Worm (Caenorhabditis elegans) whole organism, mixed stage, embryonic: ENCODE measurements around the gene hpo-19.

Experiments
- bed-3 ChIP-seq: fragments of 200-800 bp; sonication (Bioruptor generic); optimal IDR thresholded peaks from 3 replicates; lab custom pipeline; 2018; ENCODE audit warnings: mild to moderate bottlenecking, missing genetic modification characterization, moderate library complexity, missing compliant biosample characterization
- blmp-1 ChIP-seq: fragments of 150-350 bp; optimal IDR thresholded peaks from 2 replicates; lab custom pipeline; 2014; ENCODE audit warnings: missing biosample characterization, missing genetic modification characterization
- ceh-39 ChIP-seq: fragments of 150-350 bp; optimal IDR thresholded peaks from 2 replicates; lab custom pipeline; 2014; ENCODE audit warnings: missing biosample characterization, missing genetic modification characterization
- ceh-43 ChIP-seq: fragments of 200-800 bp; sonication (Bioruptor generic); optimal IDR thresholded peaks from 2 replicates; lab custom pipeline; 2018; ENCODE audit warnings: mild to moderate bottlenecking, missing genetic modification characterization, moderate library complexity, missing compliant biosample characterization
- ces-1 ChIP-seq: fragments of 150-350 bp; optimal IDR thresholded peaks from 2 replicates; lab custom pipeline; 2014; ENCODE audit warnings: missing biosample characterization, missing genetic modification reagents, missing genetic modification characterization
- cnd-1 ChIP-seq: fragments of 200-800 bp; sonication (Bioruptor generic); optimal IDR thresholded peaks from 2 replicates; lab custom pipeline; 2018; ENCODE audit warnings: mild to moderate bottlenecking, missing genetic modification characterization, missing compliant biosample characterization
- drap-1 ChIP-seq: fragments of 200-800 bp; sonication (Bioruptor generic); optimal IDR thresholded peaks from 3 replicates; lab custom pipeline; 2018; ENCODE audit warnings: mild to moderate bottlenecking, missing genetic modification characterization, missing compliant biosample characterization
- elt-1 ChIP-seq: sonication (generic microtip); optimal IDR thresholded peaks from 2 replicates; lab custom pipeline; 2017; ENCODE audit warnings: missing genetic modification characterization, mild to moderate bottlenecking, missing compliant biosample characterization, antibody characterized with exemption, moderate library complexity, borderline replicate concordance; ENCODE audit not compliant: insufficient read depth
- elt-3 ChIP-seq: fragments of 150-350 bp; optimal IDR thresholded peaks from 2 replicates; lab custom pipeline; 2014; ENCODE audit warnings: missing biosample characterization, missing genetic modification characterization
- flh-1 ChIP-seq: fragments of 200-800 bp; sonication (Bioruptor generic); optimal IDR thresholded peaks from 2 replicates; lab custom pipeline; 2018; ENCODE audit warnings: mild to moderate bottlenecking, missing genetic modification characterization, moderate library complexity, missing compliant biosample characterization
- hlh-1 ChIP-seq: fragments of 150-350 bp; optimal IDR thresholded peaks from 2 replicates; lab custom pipeline; 2014; ENCODE audit warnings: missing biosample characterization, missing genetic modification reagents, missing genetic modification characterization
- lin-13 ChIP-seq: fragments of 150-350 bp; optimal IDR thresholded peaks from 2 replicates; lab custom pipeline; 2014; ENCODE audit warnings: missing biosample characterization, missing genetic modification characterization
- lin-32 ChIP-seq: fragments of 200-800 bp; sonication (Bioruptor generic); optimal IDR thresholded peaks from 2 replicates; lab custom pipeline; 2018; ENCODE audit warnings: mild to moderate bottlenecking, missing genetic modification characterization, missing compliant biosample characterization
- lsy-2 ChIP-seq: fragments of 150-350 bp; optimal IDR thresholded peaks from 2 replicates; lab custom pipeline; 2014; ENCODE audit warnings: missing biosample characterization, missing genetic modification characterization
- mab-5 ChIP-seq: fragments of 150-350 bp; optimal IDR thresholded peaks from 2 replicates; lab custom pipeline; 2014; ENCODE audit warnings: missing biosample characterization, missing genetic modification characterization
- mep-1 ChIP-seq: fragments of 150-350 bp; optimal IDR thresholded peaks from 2 replicates; lab custom pipeline; 2017; ENCODE audit warnings: missing biosample characterization, missing genetic modification reagents, missing genetic modification characterization, inconsistent platforms
- mls-2 ChIP-seq: sonication (generic microtip); optimal IDR thresholded peaks from 2 replicates; lab custom pipeline; 2016; ENCODE audit warnings: mild to moderate bottlenecking, missing genetic modification characterization, moderate library complexity, missing compliant biosample characterization
- nhr-12 ChIP-seq: fragments of 150-350 bp; optimal IDR thresholded peaks from 2 replicates; lab custom pipeline; 2014; ENCODE audit warnings: missing biosample characterization, missing genetic modification characterization
- nhr-2 ChIP-seq: fragments of 150-350 bp; optimal IDR thresholded peaks from 2 replicates; lab custom pipeline; 2014; ENCODE audit warnings: missing biosample characterization, missing genetic modification characterization
- nhr-237 ChIP-seq: fragments of 150-350 bp; optimal IDR thresholded peaks from 2 replicates; lab custom pipeline; 2014; ENCODE audit warnings: missing biosample characterization, missing genetic modification characterization
- nhr-28 ChIP-seq: fragments of 150-350 bp; optimal IDR thresholded peaks from 2 replicates; lab custom pipeline; 2014; ENCODE audit warnings: missing biosample characterization, missing genetic modification characterization
- nhr-76 ChIP-seq: sonication (generic microtip); optimal IDR thresholded peaks from 2 replicates; lab custom pipeline; 2017; ENCODE audit warnings: missing biosample characterization, missing genetic modification characterization
- pha-4 ChIP-seq: fragments of 150-350 bp; optimal IDR thresholded peaks from 2 replicates; lab custom pipeline; 2018; ENCODE audit warnings: missing biosample characterization, missing genetic modification reagents, missing genetic modification characterization
- sem-2 ChIP-seq: fragments of 200-800 bp; sonication (Bioruptor generic); optimal IDR thresholded peaks from 2 replicates; lab custom pipeline; 2018; ENCODE audit warnings: mild to moderate bottlenecking, missing genetic modification characterization, missing compliant biosample characterization
- snpc-4 ChIP-seq: fragments of 150-350 bp; optimal IDR thresholded peaks from 2 replicates; lab custom pipeline; 2014; ENCODE audit warnings: missing biosample characterization, missing genetic modification characterization
- sptf-1 ChIP-seq: sonication (generic microtip); optimal IDR thresholded peaks from 2 replicates; lab custom pipeline; 2017; ENCODE audit warnings: mild to moderate bottlenecking, missing genetic modification characterization, moderate library complexity, missing compliant biosample characterization
- tbx-8 ChIP-seq: fragments of 200-800 bp; sonication (Bioruptor generic); optimal IDR thresholded peaks from 2 replicates; lab custom pipeline; 2018; ENCODE audit warnings: mild to moderate bottlenecking, missing genetic modification characterization, moderate library complexity, missing compliant biosample characterization
- unc-120 ChIP-seq: sonication (generic microtip); optimal IDR thresholded peaks from 2 replicates; lab custom pipeline; 2017; ENCODE audit warnings: missing genetic modification characterization, missing compliant biosample characterization; ENCODE audit not compliant: poor library complexity, severe bottlenecking
- unc-62 ChIP-seq: fragments of 150-350 bp; optimal IDR thresholded peaks from 2 replicates; lab custom pipeline; 2014; ENCODE audit warnings: missing biosample characterization, missing genetic modification reagents, missing genetic modification characterization
- zip-8 ChIP-seq: fragments of 150-350 bp; optimal IDR thresholded peaks from 2 replicates; lab custom pipeline; 2014; ENCODE audit warnings: missing biosample characterization, missing genetic modification characterization
- ztf-11 ChIP-seq: fragments of 150-350 bp; optimal IDR thresholded peaks from 2 replicates; lab custom pipeline; 2014; ENCODE audit warnings: missing biosample characterization, missing genetic modification characterization

Gene hpo-19

DNA sequence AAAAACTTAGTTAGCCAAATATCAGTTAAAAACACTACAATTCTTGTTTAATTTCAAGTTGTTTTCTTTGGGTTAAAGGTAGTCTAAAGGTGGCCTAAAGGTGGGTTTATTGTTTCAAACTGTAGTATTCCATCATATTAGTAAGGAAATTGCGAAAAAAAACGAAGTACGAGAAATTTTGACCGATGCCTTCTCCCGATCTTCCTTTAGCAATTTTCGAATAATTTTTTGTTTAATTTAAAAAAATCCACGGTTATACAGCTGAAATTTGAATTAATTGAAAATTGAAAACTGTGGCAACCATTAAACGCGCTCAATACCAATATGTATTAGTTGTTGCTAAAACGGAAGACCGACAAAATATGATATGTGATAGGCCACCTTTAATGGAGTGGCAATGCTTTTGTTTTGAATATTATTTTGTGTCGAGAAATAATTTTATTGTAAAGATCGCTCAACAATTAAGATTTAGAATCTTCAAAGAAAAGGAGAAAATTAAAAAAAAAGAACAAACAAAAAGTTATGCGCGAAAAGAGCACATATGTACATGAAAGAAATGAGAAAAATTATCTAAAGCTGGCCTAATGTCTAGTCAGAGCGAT is 35.4 kb upstream of the hpo-19 start:
- TF ChIP-seq sptf-1 (tag; lab: Kevin White, UChicago), result no peak
- TF ChIP-seq nhr-28 (tag; lab: Kevin White, UChicago), result no peak
- TF ChIP-seq elt-1 (tag; lab: Kevin White, UChicago), result no peak
- TF ChIP-seq blmp-1 (tag; lab: Kevin White, UChicago), result no peak
- no peak for TF ChIP-seq elt-3
- no peak for TF ChIP-seq unc-120 (tag; lab: Kevin White, UChicago)
- TF ChIP-seq nhr-76 (tag; lab: Kevin White, UChicago), result no peak

DNA sequence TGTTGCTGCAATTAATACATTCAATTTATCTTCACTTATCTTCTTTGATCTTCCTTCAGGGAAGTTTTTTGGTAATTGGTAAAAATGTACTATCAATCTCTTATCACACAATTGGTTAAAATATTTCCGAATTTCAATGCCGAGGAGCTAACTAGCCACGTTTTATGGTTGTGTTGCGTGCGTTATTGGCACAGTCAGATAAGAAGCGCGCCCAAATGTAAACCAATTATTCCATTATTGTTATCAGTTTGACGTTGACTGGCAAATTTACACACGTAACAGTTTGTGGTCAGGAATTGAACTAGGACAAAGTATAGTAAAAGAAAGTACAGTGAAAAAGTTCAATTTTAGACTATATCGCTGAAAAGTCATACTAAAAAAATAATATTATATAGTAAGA is 28.9 kb upstream of the hpo-19 start:
- TF ChIP-seq nhr-2 (tag; lab: Kevin White, UChicago) (no peak), lin-13 (tag; lab: Kevin White, UChicago) (no peak), sptf-1 (tag; lab: Kevin White, UChicago) (no peak), flh-1 (GFP tag; lab: Kevin White, UChicago) (no peak), bed-3 (GFP tag; lab: Kevin White, UChicago) (no peak), mep-1 (tag; lab: Kevin White, UChicago) (no peak), elt-1 (tag; lab: Kevin White, UChicago) (no peak), tbx-8 (GFP tag; lab: Kevin White, UChicago) (no peak), mls-2 (tag; lab: Kevin White, UChicago) (no peak), hlh-1 (tag; lab: Kevin White, UChicago) (no peak), sem-2 (GFP tag; lab: Kevin White, UChicago) (no peak), nhr-76 (tag; lab: Kevin White, UChicago) (no peak), elt-3 (no peak), pha-4 (no peak)

DNA sequence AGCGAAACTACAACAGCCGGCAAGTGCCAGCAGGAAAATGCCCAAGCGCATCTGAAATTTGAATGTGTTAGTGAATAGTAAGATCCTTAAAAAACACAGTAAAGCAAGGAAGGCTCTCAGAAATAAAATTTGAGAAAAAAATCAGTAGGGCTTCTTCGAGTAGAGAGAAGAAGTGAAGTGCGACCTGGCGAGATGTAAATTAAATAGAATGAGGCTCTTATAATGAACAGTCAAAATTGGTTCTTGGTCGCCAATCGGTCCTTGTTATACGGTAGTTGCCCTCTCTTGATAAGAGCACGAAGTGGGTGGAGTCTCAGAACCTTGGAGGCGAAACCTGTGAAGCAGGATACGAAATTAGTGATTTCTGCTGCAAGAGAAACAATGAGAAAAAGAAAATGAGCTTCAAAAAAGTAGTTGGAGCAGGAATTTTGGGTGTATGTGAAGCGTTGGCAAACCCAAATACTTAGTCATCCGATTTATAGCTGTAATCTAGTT is 27.7 kb upstream of the hpo-19 start, which contains the start of gene bcf-1:
bcf-1 (minus strand) TSS at position 51 of the 495 bp plus-strand sequence.
- no peak for TF ChIP-seq elt-3
- TF ChIP-seq ces-1, result no peak
- no peak for TF ChIP-seq sptf-1 (tag; lab: Kevin White, UChicago)
- TF ChIP-seq flh-1 (GFP tag; lab: Kevin White, UChicago), result no peak
- TF ChIP-seq drap-1 (GFP tag; lab: Kevin White, UChicago), result no peak
- no peak for TF ChIP-seq unc-120 (tag; lab: Kevin White, UChicago)
- TF ChIP-seq unc-62 (GFP tag; lab: Kevin White, UChicago), result no peak
- no peak for TF ChIP-seq ztf-11 (tag; lab: Kevin White, UChicago)
- TF ChIP-seq mls-2 (tag; lab: Kevin White, UChicago), result no peak
- no peak for TF ChIP-seq nhr-12 (tag; lab: Kevin White, UChicago)
- TF ChIP-seq cnd-1 (tag; lab: Kevin White, UChicago), result no peak
- TF ChIP-seq nhr-2 (tag; lab: Kevin White, UChicago), result no peak
- no peak for TF ChIP-seq sem-2 (GFP tag; lab: Kevin White, UChicago)
- TF ChIP-seq pha-4, result no peak
- TF ChIP-seq zip-8 (tag; lab: Kevin White, UChicago), result no peak
- TF ChIP-seq nhr-237 (tag; lab: Kevin White, UChicago), result no peak
- TF ChIP-seq snpc-4, result no peak

DNA sequence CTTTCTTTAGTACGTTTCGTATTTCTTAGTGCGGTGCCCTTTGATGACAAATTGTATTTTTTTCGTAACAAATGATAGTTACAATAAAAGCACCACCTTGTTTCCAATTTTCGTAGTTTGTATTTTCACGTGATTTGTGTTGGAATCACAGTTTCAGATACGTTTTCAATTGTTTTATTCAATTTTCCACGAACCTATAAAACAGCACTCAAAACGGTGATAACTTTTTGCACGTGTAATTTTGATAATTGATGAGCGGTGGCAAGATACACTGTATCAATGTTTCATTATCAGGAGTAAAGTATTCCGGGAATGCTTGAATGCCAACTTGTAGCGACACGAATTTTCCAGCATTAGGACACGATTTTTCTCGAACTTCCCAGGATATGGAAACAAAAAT is 25.3 kb upstream of the hpo-19 start:
- TF ChIP-seq zip-8 (tag; lab: Kevin White, UChicago), result no peak
- TF ChIP-seq mep-1 (tag; lab: Kevin White, UChicago), result no peak
- no peak for TF ChIP-seq flh-1 (GFP tag; lab: Kevin White, UChicago)
- no peak for TF ChIP-seq elt-1 (tag; lab: Kevin White, UChicago)
- no peak for TF ChIP-seq sptf-1 (tag; lab: Kevin White, UChicago)
- no peak for TF ChIP-seq nhr-28 (tag; lab: Kevin White, UChicago)
- no peak for TF ChIP-seq ceh-39
- TF ChIP-seq lsy-2 (tag; lab: Kevin White, UChicago), result no peak

DNA sequence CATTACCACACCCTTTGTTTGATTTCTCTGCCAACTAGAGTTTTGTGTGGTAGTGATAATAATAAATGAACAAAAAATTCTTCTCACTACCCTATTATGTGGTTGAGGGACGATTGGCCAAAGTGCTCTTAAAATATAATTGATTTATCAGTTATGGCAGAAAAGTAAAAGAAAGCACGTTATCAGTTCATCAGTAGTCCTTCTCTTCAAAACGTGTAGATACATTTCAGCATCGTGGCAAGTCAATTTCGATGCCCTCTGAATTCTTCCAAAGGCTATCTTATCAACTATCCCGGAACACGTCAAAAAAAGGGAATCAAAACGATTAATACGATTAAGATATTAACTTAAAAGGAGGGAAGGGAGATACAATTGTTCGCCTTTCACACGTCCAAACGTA is 23.4 kb upstream of the hpo-19 start:
- TF ChIP-seq nhr-28 (tag; lab: Kevin White, UChicago) (no peak), ztf-11 (tag; lab: Kevin White, UChicago) (no peak), ceh-43 (no peak), lsy-2 (tag; lab: Kevin White, UChicago) (no peak), bed-3 (GFP tag; lab: Kevin White, UChicago) (no peak), sptf-1 (tag; lab: Kevin White, UChicago) (no peak), mab-5 (no peak), elt-3 (no peak), snpc-4 (no peak), nhr-237 (tag; lab: Kevin White, UChicago) (no peak), pha-4 (no peak), lin-32 (GFP tag; lab: Kevin White, UChicago) (no peak), unc-120 (tag; lab: Kevin White, UChicago) (no peak), sem-2 (GFP tag; lab: Kevin White, UChicago) (no peak), nhr-76 (tag; lab: Kevin White, UChicago) (no peak)
